Worm (Caenorhabditis elegans) whole organism, young adult: ENCODE results near the gene fbxb-43.
A peak's percentile ranks its signal among the peaks of the same experiment; 100 is the strongest.

Experiments used
- C06A6.2 ChIP-seq: fragments of 200-800 bp; sonication (Bioruptor generic); conservative IDR thresholded peaks from 2 replicates; pipeline ENCODE4 v1.3.6; 2022; ENCODE audit warnings: missing genetic modification characterization, missing compliant biosample characterization
- F33H1.4 ChIP-seq: fragments of 200-800 bp; sonication (Bioruptor generic); IDR thresholded peaks from 2 replicates; pipeline ENCODE4 v1.3.6; 2022; ENCODE audit warnings: missing genetic modification reagents, missing genetic modification characterization, missing compliant biosample characterization
- F37B4.10 ChIP-seq: fragments of 200-800 bp; sonication (Bioruptor generic); IDR thresholded peaks from 2 replicates; pipeline ENCODE4 v1.3.6; 2022; ENCODE audit warnings: missing genetic modification characterization, missing compliant biosample characterization
- F39B2.1 ChIP-seq: fragments of 200-800 bp; sonication (Bioruptor generic); IDR thresholded peaks from 2 replicates; pipeline ENCODE4 v1.3.6; 2022; ENCODE audit warnings: missing genetic modification reagents, missing genetic modification characterization, missing compliant biosample characterization
- F57C9.4 ChIP-seq: sonication (generic microtip); optimal IDR thresholded peaks from 2 replicates; lab custom pipeline; 2017; ENCODE audit warnings: mild to moderate bottlenecking, missing genetic modification characterization, missing compliant biosample characterization
- K12H6.12 ChIP-seq: fragments of 200-800 bp; sonication (Bioruptor generic); optimal IDR thresholded peaks from 2 replicates; lab custom pipeline; 2018; ENCODE audit warnings: mild to moderate bottlenecking, missing genetic modification characterization, missing compliant biosample characterization
- Y67H2A.10 ChIP-seq: fragments of 200-800 bp; sonication (Bioruptor generic); conservative IDR thresholded peaks from 2 replicates; pipeline ENCODE4 v1.3.6; 2022; ENCODE audit warnings: missing genetic modification reagents, missing genetic modification characterization, missing compliant biosample characterization
- ama-1 ChIP-seq, 3 experiments: fragments of 150-350 bp in 1 of 3; sonication (generic microtip) in 2 of 3; optimal IDR thresholded peaks; 2 replicates each; lab custom pipeline; 2014 to 2018; ENCODE audit warnings: missing biosample characterization in 2 of 3, missing genetic modification characterization in 2 of 3, missing genetic modification reagents in 2 of 3
- aptf-3 ChIP-seq: fragments of 200-800 bp; sonication (Bioruptor generic); IDR thresholded peaks from 2 replicates; pipeline ENCODE4 v1.3.6; 2022; ENCODE audit warnings: missing genetic modification characterization, missing compliant biosample characterization
- atf-7 ChIP-seq: sonication (generic microtip); optimal IDR thresholded peaks from 2 replicates; lab custom pipeline; 2017; ENCODE audit warnings: mild to moderate bottlenecking, missing genetic modification characterization, missing compliant biosample characterization
- attf-3 ChIP-seq: fragments of 200-800 bp; sonication (Bioruptor generic); conservative IDR thresholded peaks from 2 replicates; pipeline ENCODE4 v1.3.6; 2022; ENCODE audit warnings: missing genetic modification reagents, missing genetic modification characterization, missing compliant biosample characterization
- bed-2 ChIP-seq: fragments of 200-800 bp; sonication (Bioruptor generic); IDR thresholded peaks from 2 replicates; pipeline ENCODE4 v1.3.6; 2022; ENCODE audit warnings: missing genetic modification reagents, missing genetic modification characterization, missing compliant biosample characterization
- cebp-2 ChIP-seq: fragments of 200-800 bp; sonication (Bioruptor generic); IDR thresholded peaks from 2 replicates; pipeline ENCODE4 v1.3.6; 2022; ENCODE audit warnings: missing genetic modification characterization, missing compliant biosample characterization
- ceh-58 ChIP-seq: fragments of 200-800 bp; sonication (Bioruptor generic); IDR thresholded peaks from 2 replicates; pipeline ENCODE4 v1.3.6; 2022; ENCODE audit warnings: missing genetic modification characterization, missing compliant biosample characterization
- ceh-79 ChIP-seq: sonication (generic microtip); optimal IDR thresholded peaks from 2 replicates; lab custom pipeline; 2017; ENCODE audit warnings: mild to moderate bottlenecking, missing genetic modification characterization, missing compliant biosample characterization
- ceh-91 ChIP-seq: fragments of 200-800 bp; sonication (Bioruptor generic); IDR thresholded peaks from 2 replicates; pipeline ENCODE4 v1.3.6; 2022; ENCODE audit warnings: missing genetic modification reagents, missing genetic modification characterization, missing compliant biosample characterization
- dox-1 ChIP-seq: fragments of 200-800 bp; sonication (Bioruptor generic); IDR thresholded peaks from 2 replicates; pipeline ENCODE4 v1.3.6; 2022; ENCODE audit warnings: missing genetic modification reagents, missing genetic modification characterization, missing compliant biosample characterization
- dpl-1 ChIP-seq: fragments of 150-350 bp; optimal IDR thresholded peaks from 2 replicates; lab custom pipeline; 2014; ENCODE audit warnings: missing biosample characterization, missing genetic modification reagents, missing genetic modification characterization
- efl-1 ChIP-seq: fragments of 150-350 bp; optimal IDR thresholded peaks from 2 replicates; lab custom pipeline; 2014; ENCODE audit warnings: missing biosample characterization, missing genetic modification reagents, missing genetic modification characterization
- egrh-3 ChIP-seq: fragments of 200-800 bp; sonication (Bioruptor generic); IDR thresholded peaks from 2 replicates; pipeline ENCODE4 v1.3.6; 2022; ENCODE audit warnings: missing genetic modification reagents, missing genetic modification characterization, missing compliant biosample characterization
- hlh-26 ChIP-seq: fragments of 200-800 bp; sonication (Bioruptor generic); conservative IDR thresholded peaks from 2 replicates; pipeline ENCODE4 v1.3.6; 2022; ENCODE audit warnings: missing genetic modification reagents, missing genetic modification characterization, missing compliant biosample characterization
- hmg-1.2 ChIP-seq: fragments of 200-800 bp; sonication (Bioruptor generic); IDR thresholded peaks from 2 replicates; pipeline ENCODE4 v1.3.6; 2022; ENCODE audit warnings: missing genetic modification reagents, missing genetic modification characterization, missing compliant biosample characterization
- hmg-20 ChIP-seq: fragments of 200-800 bp; sonication (Bioruptor generic); IDR thresholded peaks from 2 replicates; pipeline ENCODE4 v1.3.6; 2022; ENCODE audit warnings: missing genetic modification reagents, missing genetic modification characterization, missing compliant biosample characterization
- let-526 ChIP-seq: fragments of 200-800 bp; sonication (Bioruptor generic); IDR thresholded peaks from 2 replicates; pipeline ENCODE4 v1.3.6; 2022; ENCODE audit warnings: missing genetic modification reagents, missing genetic modification characterization, missing compliant biosample characterization
- lin-26 ChIP-seq: fragments of 200-800 bp; sonication (Bioruptor generic); IDR thresholded peaks from 2 replicates; pipeline ENCODE4 v1.3.6; 2022; ENCODE audit warnings: missing genetic modification reagents, missing genetic modification characterization, missing compliant biosample characterization
- lin-40 ChIP-seq: sonication (generic microtip); optimal IDR thresholded peaks from 2 replicates; lab custom pipeline; 2016; ENCODE audit warnings: missing genetic modification characterization, mild to moderate bottlenecking, missing compliant biosample characterization, missing genotype, missing genetic modification reagents
- lir-1 ChIP-seq: fragments of 200-800 bp; sonication (Bioruptor generic); conservative IDR thresholded peaks from 2 replicates; pipeline ENCODE4 v1.3.6; 2022; ENCODE audit warnings: missing genetic modification reagents, missing genetic modification characterization, missing compliant biosample characterization
- lsl-1 ChIP-seq: fragments of 200-800 bp; sonication (Bioruptor generic); optimal IDR thresholded peaks from 2 replicates; lab custom pipeline; 2018; ENCODE audit warnings: mild to moderate bottlenecking, missing genetic modification characterization, moderate library complexity, missing compliant biosample characterization
- madf-10 ChIP-seq: sonication (generic microtip); optimal IDR thresholded peaks from 2 replicates; lab custom pipeline; 2016; ENCODE audit warnings: mild to moderate bottlenecking, missing genetic modification characterization, missing compliant biosample characterization
- madf-3 ChIP-seq: fragments of 200-800 bp; sonication (Bioruptor generic); IDR thresholded peaks from 2 replicates; pipeline ENCODE4 v1.3.6; 2022; ENCODE audit warnings: missing genetic modification reagents, missing genetic modification characterization, missing compliant biosample characterization
- mcd-1 ChIP-seq: fragments of 200-800 bp; sonication (Bioruptor generic); IDR thresholded peaks from 2 replicates; pipeline ENCODE4 v1.3.6; 2022; ENCODE audit warnings: missing genetic modification reagents, missing genetic modification characterization, missing compliant biosample characterization
- mel-28 ChIP-seq: sonication (generic microtip); optimal IDR thresholded peaks from 2 replicates; lab custom pipeline; 2016; ENCODE audit warnings: borderline replicate concordance, mild to moderate bottlenecking, missing genetic modification characterization, missing compliant biosample characterization
- nhr-120 ChIP-seq: fragments of 200-800 bp; sonication (Bioruptor generic); IDR thresholded peaks from 2 replicates; pipeline ENCODE4 v1.3.6; 2022; ENCODE audit warnings: missing genetic modification characterization, missing compliant biosample characterization
- nhr-80 ChIP-seq: sonication (generic microtip); optimal IDR thresholded peaks from 2 replicates; lab custom pipeline; 2016; ENCODE audit warnings: missing genetic modification characterization, missing compliant biosample characterization
- nhr-90 ChIP-seq: sonication (generic microtip); optimal IDR thresholded peaks from 2 replicates; lab custom pipeline; 2016; ENCODE audit warnings: missing genotype, mild to moderate bottlenecking, missing genetic modification characterization, missing compliant biosample characterization
- pbrm-1 ChIP-seq: fragments of 200-800 bp; sonication (Bioruptor generic); IDR thresholded peaks from 2 replicates; pipeline ENCODE4 v1.3.6; 2022; ENCODE audit warnings: missing genetic modification reagents, missing genetic modification characterization, missing compliant biosample characterization
- rpc-1 ChIP-seq, 2 experiments: fragments of 150-350 bp in 1 of 2; sonication (generic microtip) in 1 of 2; optimal IDR thresholded peaks; 2 replicates each; lab custom pipeline; 2014 to 2018; ENCODE audit warnings: missing biosample characterization in 1 of 2, missing genetic modification characterization in 1 of 2, missing genetic modification reagents in 1 of 2, missing genotype in 1 of 2
- sdz-38 ChIP-seq: sonication (generic microtip); optimal IDR thresholded peaks from 2 replicates; lab custom pipeline; 2016; ENCODE audit warnings: missing genotype, missing genetic modification characterization, missing compliant biosample characterization
- snpc-1.3 ChIP-seq: sonication (generic microtip); optimal IDR thresholded peaks from 2 replicates; lab custom pipeline; 2017; ENCODE audit warnings: missing genetic modification characterization, mild to moderate bottlenecking, missing compliant biosample characterization, antibody characterized with exemption, moderate library complexity, missing genotype, missing genetic modification reagents; ENCODE audit not compliant: insufficient read depth
- snpc-4 ChIP-seq, 5 experiments: fragments of 150-350 bp in 1 of 5; sonication (generic microtip) in 4 of 5; optimal IDR thresholded peaks; 2 replicates each; lab custom pipeline; 2014 to 2018; ENCODE audit warnings: missing genetic modification characterization in 5 of 5, missing biosample characterization in 3 of 5, antibody characterized with exemption in 2 of 5, mild to moderate bottlenecking in 2 of 5, missing compliant biosample characterization in 2 of 5, missing genotype in 2 of 5, moderate library complexity in 2 of 5, missing genetic modification reagents in 1 of 5
- somi-1 ChIP-seq: fragments of 200-800 bp; sonication (Bioruptor generic); optimal IDR thresholded peaks from 2 replicates; lab custom pipeline; 2018; ENCODE audit warnings: mild to moderate bottlenecking, missing genetic modification characterization, missing compliant biosample characterization
- sptf-2 ChIP-seq: fragments of 200-800 bp; sonication (Bioruptor generic); optimal IDR thresholded peaks from 2 replicates; lab custom pipeline; 2018; ENCODE audit warnings: mild to moderate bottlenecking, missing genetic modification characterization, missing compliant biosample characterization
- tbx-9 ChIP-seq: sonication (generic microtip); optimal IDR thresholded peaks from 2 replicates; lab custom pipeline; 2016; ENCODE audit warnings: borderline replicate concordance, missing genetic modification characterization, inconsistent platforms, missing compliant biosample characterization
- tlf-1 ChIP-seq: fragments of 200-800 bp; sonication (Bioruptor generic); optimal IDR thresholded peaks from 2 replicates; lab custom pipeline; 2018; ENCODE audit warnings: mild to moderate bottlenecking, missing genetic modification characterization, missing compliant biosample characterization
- unc-62 ChIP-seq: fragments of 150-350 bp; optimal IDR thresholded peaks from 2 replicates; lab custom pipeline; 2014; ENCODE audit warnings: missing biosample characterization, missing genetic modification reagents, missing genetic modification characterization
- zfh-2 ChIP-seq: fragments of 200-800 bp; sonication (Bioruptor generic); conservative IDR thresholded peaks from 2 replicates; pipeline ENCODE4 v1.3.6; 2022; ENCODE audit warnings: missing genetic modification reagents, missing genetic modification characterization, missing compliant biosample characterization
- ztf-22 ChIP-seq: fragments of 200-800 bp; sonication (Bioruptor generic); optimal IDR thresholded peaks from 2 replicates; lab custom pipeline; 2018; ENCODE audit warnings: mild to moderate bottlenecking, missing genetic modification characterization, moderate library complexity, missing compliant biosample characterization
- ztf-6 ChIP-seq: fragments of 200-800 bp; sonication (Bioruptor generic); IDR thresholded peaks from 2 replicates; pipeline ENCODE4 v1.3.6; 2022; ENCODE audit warnings: missing genetic modification reagents, missing genetic modification characterization, missing compliant biosample characterization

fbxb-43 gene

DNA sequence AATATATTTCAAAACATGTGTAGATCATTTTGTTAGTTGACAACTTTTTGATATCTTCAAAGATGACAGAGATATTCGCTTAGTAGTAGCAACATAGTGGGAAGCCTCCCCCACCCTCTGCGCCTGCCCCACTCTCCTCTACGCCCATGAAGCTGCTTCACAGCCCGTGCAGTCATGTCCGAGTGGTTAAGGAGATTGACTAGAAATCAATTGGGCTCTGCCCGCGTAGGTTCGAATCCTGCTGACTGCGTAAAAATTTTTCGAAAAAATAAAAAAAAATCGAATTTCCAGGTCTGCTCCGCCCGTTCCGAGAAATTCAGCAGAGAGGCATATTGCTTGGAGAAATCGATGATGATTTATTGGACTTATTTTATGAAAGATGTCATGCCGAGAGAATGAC is 16.2 kb upstream of the fbxb-43 start (continued):
- TF ChIP-seq pbrm-1 (GFP tag; lab: Robert Waterston, UW): no peak
- TF ChIP-seq unc-62 (GFP tag; lab: Kevin White, UChicago): no peak
- no peak for TF ChIP-seq F57C9.4 (tag; lab: Kevin White, UChicago)
- TF ChIP-seq cebp-2 (GFP tag; lab: Robert Waterston, UW): 0 out of 2 replicates have a peak, but pooled peaks have one; percentile 63
- TF ChIP-seq mcd-1: peak; percentile 58
- no peak for TF ChIP-seq Y67H2A.10 (GFP tag; lab: Robert Waterston, UW)
- no peak for TF ChIP-seq lsl-1
- TF ChIP-seq atf-7 (tag; lab: Kevin White, UChicago): no peak
- TF ChIP-seq somi-1 (GFP tag; lab: Kevin White, UChicago): no peak
- no peak for TF ChIP-seq dox-1 (GFP tag; lab: Robert Waterston, UW)
- TF ChIP-seq sdz-38 (tag; lab: Kevin White, UChicago): no peak
- no peak for TF ChIP-seq ztf-22
- TF ChIP-seq ztf-6 (GFP tag; lab: Robert Waterston, UW): no peak
- peak; percentile 21 for TF ChIP-seq K12H6.12 (tag; lab: Kevin White, UChicago)
- no peak for TF ChIP-seq let-526 (GFP tag; lab: Robert Waterston, UW)
- TF ChIP-seq F37B4.10 (GFP tag; lab: Robert Waterston, UW): no peak
- no peak for TF ChIP-seq lin-40 (tag; lab: Kevin White, UChicago)
- TF ChIP-seq rpc-1 (optimal IDR thresholded peaks at IDR 0.05; lab: Kevin White, UChicago): peak; percentile 60
- TF ChIP-seq rpc-1 (tag; optimal IDR thresholded peaks at IDR 0.05; lab: Kevin White, UChicago): peak; percentile 73
- TF ChIP-seq F39B2.1 (GFP tag; lab: Robert Waterston, UW): no peak
- TF ChIP-seq bed-2 (GFP tag; lab: Robert Waterston, UW): no peak
- no peak for TF ChIP-seq tlf-1 (GFP tag; lab: Kevin White, UChicago)
- no peak for TF ChIP-seq zfh-2
- TF ChIP-seq hmg-20 (GFP tag; lab: Robert Waterston, UW): no peak
- no peak for TF ChIP-seq madf-3 (GFP tag; lab: Robert Waterston, UW)
- peak; percentile 77 for TF ChIP-seq hmg-1.2 (GFP tag; lab: Robert Waterston, UW)
- TF ChIP-seq hlh-26 (GFP tag; lab: Robert Waterston, UW): no peak
- TF ChIP-seq snpc-1.3: peak; percentile 27
- TF ChIP-seq ceh-91: no peak
- TF ChIP-seq attf-3: 0 out of 2 replicates have a peak, but pooled peaks have one; percentile 32
- no peak for TF ChIP-seq sptf-2
- TF ChIP-seq efl-1: no peak
- no peak for TF ChIP-seq lin-26 (GFP tag; lab: Robert Waterston, UW)
- no peak for TF ChIP-seq ama-1 (optimal IDR thresholded peaks at IDR 0.05; lab: Kevin White, UChicago)
- TF ChIP-seq ama-1 (GFP tag; optimal IDR thresholded peaks at IDR 0.05; lab: Kevin White, UChicago): peak in 1 of 2 experiments; percentile 25
- TF ChIP-seq tbx-9 (tag; lab: Kevin White, UChicago): no peak
- TF ChIP-seq egrh-3 (GFP tag; lab: Robert Waterston, UW): no peak
- no peak for TF ChIP-seq snpc-4 (GFP tag; optimal IDR thresholded peaks at IDR 0.05; lab: Kevin White, UChicago)
- no peak for TF ChIP-seq snpc-4 (tag; optimal IDR thresholded peaks at IDR 0.05; lab: Kevin White, UChicago)
- peak; percentile 7 for TF ChIP-seq ceh-79 (tag; lab: Kevin White, UChicago)
- TF ChIP-seq F33H1.4 (GFP tag; lab: Robert Waterston, UW): no peak
- no peak for TF ChIP-seq aptf-3
- no peak for TF ChIP-seq lir-1 (GFP tag; lab: Robert Waterston, UW)
- TF ChIP-seq nhr-80 (tag; lab: Kevin White, UChicago): no peak
- TF ChIP-seq nhr-90: peak; percentile 25
- TF ChIP-seq nhr-120: no peak
- TF ChIP-seq mel-28 (tag; lab: Kevin White, UChicago): no peak
- TF ChIP-seq madf-10 (tag; lab: Kevin White, UChicago): peak; percentile 47
- TF ChIP-seq C06A6.2 (GFP tag; lab: Robert Waterston, UW): no peak; the same call in 1 of the 2 replicates
- TF ChIP-seq ceh-58: no peak
- no peak for TF ChIP-seq dpl-1 (GFP tag; lab: Kevin White, UChicago)
